Worm (Caenorhabditis elegans) whole organism, young adult: ENCODE results near the gene Y49F6C.6.
A peak's percentile ranks its signal among the peaks of the same experiment; 100 is the strongest.

ENCODE experiments used
- B0019.2 ChIP-seq: fragments of 200-800 bp; sonication (Bioruptor generic); conservative IDR thresholded peaks from 2 replicates; pipeline ENCODE4 v1.3.6; 2022; ENCODE audit warnings: missing genetic modification reagents, missing genetic modification characterization, missing compliant biosample characterization
- B0035.1 ChIP-seq: sonication (generic microtip); optimal IDR thresholded peaks from 2 replicates; lab custom pipeline; 2016; ENCODE audit warnings: missing genetic modification characterization, mild to moderate bottlenecking, missing compliant biosample characterization, missing genotype, missing genetic modification reagents
- F39B2.1 ChIP-seq: fragments of 200-800 bp; sonication (Bioruptor generic); IDR thresholded peaks from 2 replicates; pipeline ENCODE4 v1.3.6; 2022; ENCODE audit warnings: missing genetic modification reagents, missing genetic modification characterization, missing compliant biosample characterization
- Y53G8AR.9 ChIP-seq: fragments of 200-800 bp; sonication (Bioruptor generic); conservative IDR thresholded peaks from 2 replicates; pipeline ENCODE4 v1.3.6; 2022; ENCODE audit warnings: missing genetic modification reagents, missing genetic modification characterization, missing compliant biosample characterization
- Y67H2A.10 ChIP-seq: fragments of 200-800 bp; sonication (Bioruptor generic); conservative IDR thresholded peaks from 2 replicates; pipeline ENCODE4 v1.3.6; 2022; ENCODE audit warnings: missing genetic modification reagents, missing genetic modification characterization, missing compliant biosample characterization
- ZK185.1 ChIP-seq: sonication (generic microtip); optimal IDR thresholded peaks from 2 replicates; lab custom pipeline; 2016; ENCODE audit warnings: mild to moderate bottlenecking, missing genetic modification characterization, missing compliant biosample characterization; ENCODE audit not compliant: poor library complexity, severe bottlenecking
- akir-1 ChIP-seq: fragments of 200-800 bp; sonication (Bioruptor generic); optimal IDR thresholded peaks from 2 replicates; lab custom pipeline; 2018; ENCODE audit warnings: mild to moderate bottlenecking, missing genetic modification characterization, moderate library complexity, missing compliant biosample characterization
- ama-1 ChIP-seq, 3 experiments: fragments of 150-350 bp in 1 of 3; sonication (generic microtip) in 2 of 3; optimal IDR thresholded peaks; 2 replicates each; lab custom pipeline; 2014 to 2018; ENCODE audit warnings: missing biosample characterization in 2 of 3, missing genetic modification characterization in 2 of 3, missing genetic modification reagents in 2 of 3
- attf-3 ChIP-seq: fragments of 200-800 bp; sonication (Bioruptor generic); conservative IDR thresholded peaks from 2 replicates; pipeline ENCODE4 v1.3.6; 2022; ENCODE audit warnings: missing genetic modification reagents, missing genetic modification characterization, missing compliant biosample characterization
- cebp-1 ChIP-seq, 2 experiments: fragments of 200-800 bp in 1 of 2; sonication (Bioruptor generic) in 1 of 2; sonication (generic microtip) in 1 of 2; IDR thresholded peaks in 1 of 2; optimal IDR thresholded peaks in 1 of 2; 2 replicates each; pipeline versions ENCODE4 v1.3.6 to Lab custom; 2017 to 2022; ENCODE audit warnings: missing compliant biosample characterization in 2 of 2, missing genetic modification characterization in 2 of 2, mild to moderate bottlenecking in 1 of 2, missing genetic modification reagents in 1 of 2, moderate library complexity in 1 of 2
- ceh-100 ChIP-seq: fragments of 200-800 bp; sonication (Bioruptor generic); IDR thresholded peaks from 2 replicates; pipeline ENCODE4 v1.3.6; 2022; ENCODE audit warnings: missing genetic modification reagents, missing genetic modification characterization, missing compliant biosample characterization
- dox-1 ChIP-seq: fragments of 200-800 bp; sonication (Bioruptor generic); IDR thresholded peaks from 2 replicates; pipeline ENCODE4 v1.3.6; 2022; ENCODE audit warnings: missing genetic modification reagents, missing genetic modification characterization, missing compliant biosample characterization
- dpl-1 ChIP-seq: fragments of 150-350 bp; optimal IDR thresholded peaks from 2 replicates; lab custom pipeline; 2014; ENCODE audit warnings: missing biosample characterization, missing genetic modification reagents, missing genetic modification characterization
- efl-1 ChIP-seq: fragments of 150-350 bp; optimal IDR thresholded peaks from 2 replicates; lab custom pipeline; 2014; ENCODE audit warnings: missing biosample characterization, missing genetic modification reagents, missing genetic modification characterization
- ekl-4 ChIP-seq: fragments of 200-800 bp; sonication (Bioruptor generic); IDR thresholded peaks from 2 replicates; pipeline ENCODE4 v1.3.6; 2022; ENCODE audit warnings: missing genetic modification reagents, missing genetic modification characterization, missing compliant biosample characterization
- ets-4 ChIP-seq: fragments of 200-800 bp; sonication (Bioruptor generic); optimal IDR thresholded peaks from 2 replicates; lab custom pipeline; 2018; ENCODE audit warnings: mild to moderate bottlenecking, missing genetic modification characterization, missing compliant biosample characterization
- him-1 ChIP-seq: sonication (generic microtip); optimal IDR thresholded peaks from 2 replicates; lab custom pipeline; 2016; ENCODE audit warnings: missing genotype, missing genetic modification reagents, missing genetic modification characterization, missing compliant biosample characterization
- hmg-1.2 ChIP-seq: fragments of 200-800 bp; sonication (Bioruptor generic); IDR thresholded peaks from 2 replicates; pipeline ENCODE4 v1.3.6; 2022; ENCODE audit warnings: missing genetic modification reagents, missing genetic modification characterization, missing compliant biosample characterization
- hrde-1 ChIP-seq: sonication (generic microtip); optimal IDR thresholded peaks from 2 replicates; lab custom pipeline; 2016; ENCODE audit warnings: missing genetic modification characterization, mild to moderate bottlenecking, missing compliant biosample characterization, moderate library complexity, missing genotype, missing genetic modification reagents, borderline replicate concordance
- lin-26 ChIP-seq: fragments of 200-800 bp; sonication (Bioruptor generic); IDR thresholded peaks from 2 replicates; pipeline ENCODE4 v1.3.6; 2022; ENCODE audit warnings: missing genetic modification reagents, missing genetic modification characterization, missing compliant biosample characterization
- lin-54 ChIP-seq: fragments of 200-800 bp; sonication (Bioruptor generic); optimal IDR thresholded peaks from 2 replicates; lab custom pipeline; 2018; ENCODE audit warnings: mild to moderate bottlenecking, missing genetic modification characterization, missing compliant biosample characterization
- madf-6 ChIP-seq: fragments of 200-800 bp; sonication (Bioruptor generic); IDR thresholded peaks from 2 replicates; pipeline ENCODE4 v1.3.6; 2022; ENCODE audit warnings: missing genetic modification reagents, missing genetic modification characterization, missing compliant biosample characterization
- madf-8 ChIP-seq: fragments of 200-800 bp; sonication (Bioruptor generic); conservative IDR thresholded peaks from 2 replicates; pipeline ENCODE4 v1.3.6; 2022; ENCODE audit warnings: missing genetic modification reagents, missing genetic modification characterization, missing compliant biosample characterization
- mel-28 ChIP-seq: sonication (generic microtip); optimal IDR thresholded peaks from 2 replicates; lab custom pipeline; 2016; ENCODE audit warnings: borderline replicate concordance, mild to moderate bottlenecking, missing genetic modification characterization, missing compliant biosample characterization
- repo-1 ChIP-seq: sonication (generic microtip); optimal IDR thresholded peaks from 2 replicates; lab custom pipeline; 2017; ENCODE audit warnings: mild to moderate bottlenecking, missing genetic modification characterization, missing compliant biosample characterization
- snpc-1.1 ChIP-seq: sonication (generic microtip); optimal IDR thresholded peaks from 2 replicates; lab custom pipeline; 2017; ENCODE audit warnings: missing genetic modification characterization, mild to moderate bottlenecking, missing compliant biosample characterization, antibody characterized with exemption, moderate library complexity, missing genotype, missing genetic modification reagents; ENCODE audit not compliant: insufficient read depth
- snpc-4 ChIP-seq, 5 experiments: fragments of 150-350 bp in 1 of 5; sonication (generic microtip) in 4 of 5; optimal IDR thresholded peaks; 2 replicates each; lab custom pipeline; 2014 to 2018; ENCODE audit warnings: missing genetic modification characterization in 5 of 5, missing biosample characterization in 3 of 5, antibody characterized with exemption in 2 of 5, mild to moderate bottlenecking in 2 of 5, missing compliant biosample characterization in 2 of 5, missing genotype in 2 of 5, moderate library complexity in 2 of 5, missing genetic modification reagents in 1 of 5
- somi-1 ChIP-seq: fragments of 200-800 bp; sonication (Bioruptor generic); optimal IDR thresholded peaks from 2 replicates; lab custom pipeline; 2018; ENCODE audit warnings: mild to moderate bottlenecking, missing genetic modification characterization, missing compliant biosample characterization
- tbp1 ChIP-seq: fragments of 200-800 bp; sonication (Bioruptor generic); optimal IDR thresholded peaks from 2 replicates; lab custom pipeline; 2018; ENCODE audit warnings: mild to moderate bottlenecking, missing genetic modification characterization, missing compliant biosample characterization
- tlf-1 ChIP-seq: fragments of 200-800 bp; sonication (Bioruptor generic); optimal IDR thresholded peaks from 2 replicates; lab custom pipeline; 2018; ENCODE audit warnings: mild to moderate bottlenecking, missing genetic modification characterization, missing compliant biosample characterization
- xnd-1 ChIP-seq: sonication (generic microtip); optimal IDR thresholded peaks from 2 replicates; lab custom pipeline; 2016; ENCODE audit warnings: missing genotype, missing genetic modification reagents, missing genetic modification characterization, missing compliant biosample characterization
- zim-3 ChIP-seq: sonication (generic microtip); optimal IDR thresholded peaks from 2 replicates; lab custom pipeline; 2017; ENCODE audit warnings: mild to moderate bottlenecking, missing genetic modification characterization, moderate library complexity, missing compliant biosample characterization

Y49F6C.6 gene

DNA sequence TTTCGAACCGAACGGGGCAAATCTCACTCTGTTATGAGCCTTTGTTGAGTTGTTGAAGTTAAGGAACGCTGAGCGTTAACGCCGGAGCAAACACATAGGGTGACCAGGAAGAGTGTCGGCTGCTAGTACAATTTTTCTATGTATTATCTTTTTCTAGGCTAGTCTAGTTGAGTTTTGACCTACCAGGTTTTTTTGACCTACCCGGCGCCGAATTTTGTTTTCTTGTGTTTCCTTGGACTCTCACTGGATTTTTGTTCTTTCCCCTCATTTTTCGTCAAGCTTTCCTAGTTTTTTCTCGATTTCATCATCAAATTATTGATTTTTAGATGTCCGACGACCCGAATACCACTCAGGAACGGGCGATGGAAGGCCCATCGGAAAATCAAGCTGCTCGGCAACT lies 14.5 kb upstream of the Y49F6C.6 start, which contains the start of gene T06D4.1 (continued):
- TF ChIP-seq ceh-100 (GFP tag; lab: Robert Waterston, UW), result no peak
- no peak for TF ChIP-seq tbp1 (GFP tag; lab: Kevin White, UChicago)
- TF ChIP-seq mel-28 (tag; lab: Kevin White, UChicago), result no peak
- peak; percentile 1 for TF ChIP-seq dpl-1
- no peak for TF ChIP-seq ekl-4 (GFP tag; lab: Robert Waterston, UW)
- TF ChIP-seq snpc-1.1 (tag; lab: Kevin White, UChicago), result peak; percentile 12
- TF ChIP-seq madf-8 (GFP tag; lab: Robert Waterston, UW), result peak; percentile 76
- peak; percentile 80 for TF ChIP-seq efl-1
- TF ChIP-seq dox-1 (GFP tag; lab: Robert Waterston, UW), result no peak
- no peak for TF ChIP-seq lin-54 (GFP tag; lab: Kevin White, UChicago)
- no peak for TF ChIP-seq ets-4 (GFP tag; lab: Kevin White, UChicago)
- TF ChIP-seq tlf-1 (GFP tag; lab: Kevin White, UChicago), result no peak
- no peak for TF ChIP-seq ama-1 (optimal IDR thresholded peaks at IDR 0.05; lab: Kevin White, UChicago)
- TF ChIP-seq ama-1 (GFP tag; optimal IDR thresholded peaks at IDR 0.05; lab: Kevin White, UChicago), result no peak

DNA sequence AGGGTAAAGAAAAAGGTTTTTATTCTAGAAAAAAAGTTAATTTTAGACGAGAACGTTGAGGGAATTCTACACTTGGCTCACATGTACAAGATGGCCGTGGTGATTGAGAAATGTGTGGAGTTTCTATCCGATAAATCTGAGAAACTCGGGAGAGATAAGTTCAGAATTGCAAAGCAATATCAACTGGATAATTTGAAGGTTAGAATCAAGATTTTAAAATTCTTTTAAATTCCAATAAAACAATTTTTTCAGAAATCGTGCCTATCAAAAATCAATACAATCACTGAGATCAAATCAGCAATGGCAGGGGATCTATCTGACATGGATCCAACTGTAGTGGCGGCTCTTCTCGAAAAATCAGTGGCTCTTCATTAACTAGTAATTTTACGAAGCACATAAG lies 11.3 kb upstream of the Y49F6C.6 start, which contains the start of gene Y49F6C.2:
Gene Y49F6C.2, plus strand, starts transcription at position 301 of the 400 bp plus-strand sequence.
- TF ChIP-seq tbp1 (GFP tag; lab: Kevin White, UChicago) (no peak), ets-4 (GFP tag; lab: Kevin White, UChicago) (no peak), repo-1 (tag; lab: Kevin White, UChicago) (no peak)

DNA sequence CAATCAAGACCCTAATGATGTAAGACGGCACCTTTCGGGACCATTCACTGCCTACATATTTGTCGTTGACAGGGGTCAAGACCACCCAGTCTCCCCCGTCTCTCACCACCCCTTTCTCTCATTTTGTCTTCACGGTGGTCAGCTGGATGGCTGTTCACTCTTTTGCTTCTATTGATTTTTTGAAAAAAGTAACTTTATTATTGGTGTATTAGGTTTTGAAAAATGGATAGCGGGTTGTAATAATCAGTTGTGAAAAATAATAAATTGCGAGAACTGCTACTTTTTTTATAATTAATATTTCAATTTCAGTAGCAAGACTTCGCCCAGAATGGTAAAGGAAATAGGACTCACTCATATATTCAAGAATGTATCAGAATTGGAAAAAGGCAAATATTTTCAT lies 9.8 kb upstream of the Y49F6C.6 start, which contains the start of gene bath-9:
Gene bath-9, plus strand, starts transcription at position 301 of the 400 bp plus-strand sequence.
- TF ChIP-seq akir-1 (GFP tag; lab: Kevin White, UChicago), result no peak
- no peak for TF ChIP-seq madf-6
- TF ChIP-seq B0019.2, result no peak
- no peak for TF ChIP-seq zim-3 (tag; lab: Kevin White, UChicago)
- no peak for TF ChIP-seq Y53G8AR.9
- TF ChIP-seq lin-26 (GFP tag; lab: Robert Waterston, UW), result no peak
- TF ChIP-seq attf-3 (GFP tag; lab: Robert Waterston, UW), result no peak
- no peak for TF ChIP-seq B0035.1 (tag; lab: Kevin White, UChicago)
- no peak for TF ChIP-seq xnd-1 (tag; lab: Kevin White, UChicago)

DNA sequence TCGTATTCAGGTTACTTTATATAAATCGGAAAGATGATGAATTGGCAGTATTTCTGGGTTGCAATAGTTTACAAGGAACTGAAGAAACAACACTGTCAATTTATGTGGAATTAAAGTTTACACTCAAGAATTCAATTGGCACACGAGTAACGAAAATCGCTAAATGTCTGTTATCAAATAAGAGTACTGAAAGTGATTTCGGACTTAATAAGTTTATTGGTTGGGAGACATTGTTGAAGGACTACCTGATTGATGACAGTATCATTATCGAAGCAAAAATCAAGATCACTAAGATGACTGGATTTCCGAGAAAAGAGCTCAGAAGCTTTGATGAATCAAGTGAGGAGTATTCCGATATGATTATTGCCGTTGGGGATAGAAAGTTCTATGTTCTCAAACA lies 8.3 kb upstream of the Y49F6C.6 start:
- TF ChIP-seq F39B2.1 (GFP tag; lab: Robert Waterston, UW) (no peak), ZK185.1 (tag; lab: Kevin White, UChicago) (no peak), hrde-1 (tag; lab: Kevin White, UChicago) (no peak), hmg-1.2 (no peak), him-1 (no peak), somi-1 (GFP tag; lab: Kevin White, UChicago) (no peak), Y67H2A.10 (GFP tag; lab: Robert Waterston, UW) (no peak), cebp-1 (GFP tag; IDR thresholded peaks at IDR 0.05; lab: Robert Waterston, UW) (no peak), cebp-1 (tag; optimal IDR thresholded peaks at IDR 0.05; lab: Kevin White, UChicago) (no peak), snpc-4 (GFP tag; optimal IDR thresholded peaks at IDR 0.05; lab: Kevin White, UChicago) (no peak), snpc-4 (tag; optimal IDR thresholded peaks at IDR 0.05; lab: Kevin White, UChicago) (no peak), lin-26 (GFP tag; lab: Robert Waterston, UW) (no peak)
